Fruit fly (Drosophila melanogaster) whole organism, embryonic: ENCODE results near the gene CG14246.
A peak's percentile ranks its signal among the peaks of the same experiment; 100 is the strongest.

ENCODE experiments used
- Ada2b ChIP-seq: fragments of 200-800 bp; sonication (Bioruptor generic); IDR thresholded peaks from 2 replicates; pipeline ENCODE4 v1.3.6; 2022; ENCODE audit warnings: missing biosample characterization, missing genetic modification characterization
- CG10209 ChIP-seq: fragments of 200-800 bp; sonication (Bioruptor generic); optimal IDR thresholded peaks from 3 replicates; lab custom pipeline; 2017; ENCODE audit warnings: missing biosample characterization, mild to moderate bottlenecking, missing genetic modification characterization, missing genetic modification reagents
- CG10267 ChIP-seq: fragments of 200-800 bp; sonication (Bioruptor generic); optimal IDR thresholded peaks from 2 replicates; lab custom pipeline; 2018; ENCODE audit warnings: missing biosample characterization, mild to moderate bottlenecking, missing genetic modification characterization, moderate library complexity
- CG10543 ChIP-seq: fragments of 200-800 bp; sonication (Bioruptor generic); optimal IDR thresholded peaks from 3 replicates; lab custom pipeline; 2017; ENCODE audit warnings: missing biosample characterization, mild to moderate bottlenecking, missing genetic modification characterization, moderate library complexity
- CG14014 ChIP-seq: fragments of 200-800 bp; sonication (Bioruptor generic); IDR thresholded peaks from 2 replicates; pipeline ENCODE4 v1.3.6; 2022; ENCODE audit warnings: missing biosample characterization, missing genetic modification characterization
- CG15073 ChIP-seq: fragments of 200-800 bp; sonication (Bioruptor generic); optimal IDR thresholded peaks from 2 replicates; lab custom pipeline; 2016; ENCODE audit warnings: missing biosample characterization, missing genetic modification characterization
- CG16863 ChIP-seq: fragments of 200-800 bp; sonication (Bioruptor generic); optimal IDR thresholded peaks from 3 replicates; lab custom pipeline; 2016; ENCODE audit warnings: missing biosample characterization, missing genetic modification characterization
- CG17359 ChIP-seq: fragments of 200-800 bp; sonication (Bioruptor generic); optimal IDR thresholded peaks from 3 replicates; lab custom pipeline; 2018; ENCODE audit warnings: missing biosample characterization, mild to moderate bottlenecking, missing genetic modification characterization, moderate library complexity
- CG17829 ChIP-seq: fragments of 200-800 bp; optimal IDR thresholded peaks from 2 replicates; lab custom pipeline; 2019; ENCODE audit warnings: missing biosample characterization, mild to moderate bottlenecking, missing genetic modification characterization, moderate library complexity
- CG18599 ChIP-seq: fragments of 200-800 bp; sonication (Bioruptor generic); optimal IDR thresholded peaks from 3 replicates; lab custom pipeline; 2017; ENCODE audit warnings: missing biosample characterization, missing genetic modification characterization, mild to moderate bottlenecking, moderate library complexity, missing genetic modification reagents
- CG2712 ChIP-seq: fragments of 200-800 bp; optimal IDR thresholded peaks from 3 replicates; lab custom pipeline; 2019; ENCODE audit warnings: missing biosample characterization, mild to moderate bottlenecking, missing genetic modification characterization, moderate library complexity
- CG30020 ChIP-seq: fragments of 200-800 bp; optimal IDR thresholded peaks from 2 replicates; lab custom pipeline; 2019; ENCODE audit warnings: missing biosample characterization, mild to moderate bottlenecking, missing genetic modification characterization, moderate library complexity
- CG34224 ChIP-seq: fragments of 200-800 bp; sonication (Bioruptor generic); IDR thresholded peaks from 3 replicates; pipeline ENCODE4 v1.3.6; 2022; ENCODE audit warnings: missing biosample characterization, missing genetic modification characterization; ENCODE audit not compliant: partially characterized antibody
- CG34422 ChIP-seq: fragments of 200-800 bp; sonication (Bioruptor generic); IDR thresholded peaks from 3 replicates; pipeline ENCODE4 v1.3.6; 2022; ENCODE audit warnings: missing biosample characterization, missing genetic modification characterization
- CG4404 ChIP-seq: fragments of 200-800 bp; sonication (Bioruptor generic); IDR thresholded peaks from 2 replicates; pipeline ENCODE4 v1.3.6; 2022; ENCODE audit warnings: missing biosample characterization, missing genetic modification characterization
- CG5953 ChIP-seq: fragments of 200-800 bp; sonication (Bioruptor generic); IDR thresholded peaks from 2 replicates; pipeline ENCODE4 v1.3.6; 2022; ENCODE audit warnings: missing biosample characterization, missing genetic modification characterization
- CG7839 ChIP-seq: fragments of 200-800 bp; sonication (Bioruptor generic); optimal IDR thresholded peaks from 3 replicates; lab custom pipeline; 2018; ENCODE audit warnings: missing biosample characterization, mild to moderate bottlenecking, missing genetic modification characterization, moderate library complexity
- CG8944 ChIP-seq: fragments of 200-800 bp; sonication (Bioruptor generic); optimal IDR thresholded peaks from 3 replicates; lab custom pipeline; 2016; ENCODE audit warnings: missing biosample characterization, missing genetic modification characterization
- Dek ChIP-seq: fragments of 200-800 bp; sonication (Bioruptor generic); optimal IDR thresholded peaks from 3 replicates; lab custom pipeline; 2019; ENCODE audit warnings: missing biosample characterization, mild to moderate bottlenecking, missing genetic modification characterization, moderate library complexity
- Fer2 ChIP-seq: fragments of 200-800 bp; sonication (Bioruptor generic); optimal IDR thresholded peaks from 2 replicates; lab custom pipeline; 2018; ENCODE audit warnings: missing biosample characterization, mild to moderate bottlenecking, missing genetic modification characterization, moderate library complexity
- H15 ChIP-seq: fragments of 200-800 bp; sonication (Bioruptor generic); IDR thresholded peaks from 3 replicates; pipeline ENCODE4 v1.3.6; 2022; ENCODE audit warnings: missing biosample characterization, missing genetic modification characterization
- HLH4C ChIP-seq: fragments of 200-800 bp; sonication (Bioruptor generic); IDR thresholded peaks from 3 replicates; pipeline ENCODE4 v1.3.6; 2022; ENCODE audit warnings: missing biosample characterization, missing genetic modification characterization; ENCODE audit not compliant: partially characterized antibody
- HmgD ChIP-seq: fragments of 200-800 bp; sonication (Bioruptor generic); optimal IDR thresholded peaks from 3 replicates; lab custom pipeline; 2016; ENCODE audit warnings: missing biosample characterization, missing genetic modification characterization
- Hr78 ChIP-seq, 2 experiments: fragments of 200-800 bp in 1 of 2; fragments of >200 bp in 1 of 2; sonication (Bioruptor generic) in 1 of 2; optimal IDR thresholded peaks; 2 replicates each; lab custom pipeline; 2017 to 2019; ENCODE audit warnings: missing biosample characterization in 2 of 2, missing genetic modification characterization in 2 of 2, mild to moderate bottlenecking in 1 of 2, moderate library complexity in 1 of 2
- Mad ChIP-seq: fragments of 200-800 bp; sonication (Bioruptor generic); optimal IDR thresholded peaks from 2 replicates; lab custom pipeline; 2016; ENCODE audit warnings: missing biosample characterization, missing genetic modification characterization
- Med ChIP-seq: fragments of 200-800 bp; sonication (Bioruptor generic); peaks from one replicate; lab custom pipeline; 2016; ENCODE audit warnings: missing biosample characterization, missing genetic modification characterization, mild to moderate bottlenecking, inconsistent platforms, moderate library complexity
- Rfx ChIP-seq: fragments of 200-800 bp; sonication (Bioruptor generic); IDR thresholded peaks from 2 replicates; pipeline ENCODE4 v1.3.6; 2022; ENCODE audit warnings: missing biosample characterization, missing genetic modification characterization
- Scr ChIP-seq: fragments of 200-800 bp; sonication (Bioruptor generic); IDR thresholded peaks from 2 replicates; pipeline ENCODE4 v1.3.6; 2022; ENCODE audit warnings: missing biosample characterization, missing genetic modification characterization; ENCODE audit not compliant: partially characterized antibody
- Xbp1 ChIP-seq: fragments of 200-800 bp; sonication (Bioruptor generic); optimal IDR thresholded peaks from 3 replicates; lab custom pipeline; 2016; ENCODE audit warnings: missing biosample characterization, mild to moderate bottlenecking, missing genetic modification characterization
- ase ChIP-seq: fragments of 200-800 bp; sonication (Bioruptor generic); IDR thresholded peaks from 3 replicates; pipeline ENCODE4 v1.3.6; 2022; ENCODE audit warnings: missing biosample characterization, missing genetic modification characterization
- az2 ChIP-seq: fragments of 200-800 bp; sonication (Bioruptor generic); optimal IDR thresholded peaks from 3 replicates; lab custom pipeline; 2016; ENCODE audit warnings: missing biosample characterization, missing genetic modification characterization
- cato ChIP-seq: fragments of 200-800 bp; sonication (Bioruptor generic); optimal IDR thresholded peaks from 2 replicates; lab custom pipeline; 2016; ENCODE audit warnings: missing biosample characterization, missing genetic modification characterization, borderline replicate concordance
- caup ChIP-seq: fragments of 200-800 bp; sonication (Bioruptor generic); optimal IDR thresholded peaks from 3 replicates; lab custom pipeline; 2017; ENCODE audit warnings: missing biosample characterization, mild to moderate bottlenecking, missing genetic modification characterization, moderate library complexity; ENCODE audit not compliant: severe bottlenecking
- dmrt99B ChIP-seq: fragments of 200-800 bp; sonication (Bioruptor generic); optimal IDR thresholded peaks from 2 replicates; lab custom pipeline; 2018; ENCODE audit warnings: missing biosample characterization, mild to moderate bottlenecking, missing genetic modification characterization, moderate library complexity
- fd3F ChIP-seq: fragments of 200-800 bp; sonication (Bioruptor generic); optimal IDR thresholded peaks from 2 replicates; lab custom pipeline; 2018; ENCODE audit warnings: missing biosample characterization, mild to moderate bottlenecking, missing genetic modification characterization, moderate library complexity
- gem ChIP-seq: fragments of 200-800 bp; sonication (Bioruptor generic); optimal IDR thresholded peaks from 2 replicates; lab custom pipeline; 2019; ENCODE audit warnings: missing biosample characterization, mild to moderate bottlenecking, missing genetic modification characterization, moderate library complexity
- grau ChIP-seq: fragments of 200-800 bp; optimal IDR thresholded peaks from 3 replicates; lab custom pipeline; 2019; ENCODE audit warnings: missing biosample characterization, mild to moderate bottlenecking, missing genetic modification characterization, moderate library complexity
- gt ChIP-seq: fragments of 200-800 bp; sonication (Bioruptor generic); IDR thresholded peaks from 2 replicates; pipeline ENCODE4 v1.3.6; 2022; ENCODE audit warnings: missing biosample characterization, missing genetic modification characterization
- hth ChIP-seq: fragments of >200 bp; optimal IDR thresholded peaks from 2 replicates; lab custom pipeline; 2017; ENCODE audit warnings: inconsistent platforms
- ind ChIP-seq: fragments of 200-800 bp; sonication (Bioruptor generic); optimal IDR thresholded peaks from 3 replicates; lab custom pipeline; 2016; ENCODE audit warnings: missing biosample characterization, missing genetic modification characterization
- knrl ChIP-seq: fragments of 200-800 bp; sonication (Bioruptor generic); IDR thresholded peaks from 3 replicates; pipeline ENCODE4 v1.3.6; 2022; ENCODE audit warnings: missing biosample characterization, missing genetic modification characterization; ENCODE audit not compliant: partially characterized antibody
- lilli ChIP-seq: fragments of 200-800 bp; sonication (Bioruptor generic); optimal IDR thresholded peaks from 3 replicates; lab custom pipeline; 2016; ENCODE audit warnings: missing biosample characterization, missing genetic modification characterization
- nerfin-2 ChIP-seq: fragments of 200-800 bp; sonication (Bioruptor generic); IDR thresholded peaks from 2 replicates; pipeline ENCODE4 v1.3.6; 2022; ENCODE audit warnings: missing biosample characterization, missing genetic modification characterization; ENCODE audit not compliant: partially characterized antibody
- pan ChIP-seq, 4 experiments: fragments of >200 bp in 3 of 4; fragments of 200-800 bp in 1 of 4; sonication (Bioruptor generic) in 1 of 4; optimal IDR thresholded peaks in 3 of 4; IDR thresholded peaks in 1 of 4; 2 replicates each; pipeline versions ENCODE4 v1.3.6 to Lab custom; 2017 to 2022; ENCODE audit warnings: missing biosample characterization in 2 of 4, missing genetic modification characterization in 2 of 4, mixed read lengths in 1 of 4
- sob ChIP-seq: fragments of 200-800 bp; sonication (Bioruptor generic); IDR thresholded peaks from 2 replicates; pipeline ENCODE4 v1.3.6; 2022; ENCODE audit warnings: missing biosample characterization, missing genetic modification characterization
- sug ChIP-seq: fragments of 200-800 bp; optimal IDR thresholded peaks from 2 replicates; lab custom pipeline; 2019; ENCODE audit warnings: missing biosample characterization, mild to moderate bottlenecking, missing genetic modification characterization, moderate library complexity
- twi ChIP-seq: fragments of 200-800 bp; optimal IDR thresholded peaks from 2 replicates; lab custom pipeline; 2019; ENCODE audit warnings: missing biosample characterization, mild to moderate bottlenecking, missing genetic modification characterization, moderate library complexity
- zen2 ChIP-seq: fragments of 200-800 bp; sonication (Bioruptor generic); IDR thresholded peaks from 3 replicates; pipeline ENCODE4 v1.3.6; 2022; ENCODE audit warnings: missing biosample characterization, missing genetic modification characterization; ENCODE audit not compliant: partially characterized antibody
- zf30C ChIP-seq: fragments of 200-800 bp; sonication (Bioruptor generic); optimal IDR thresholded peaks from 3 replicates; lab custom pipeline; 2018; ENCODE audit warnings: missing biosample characterization, mild to moderate bottlenecking, missing genetic modification characterization

CG14246 gene

dm6 chr3R:26717295-26717694 is 9.8 kb upstream of the CG14246 start, which contains the start of gene CG6425 (continued):
- TF ChIP-seq nerfin-2 (GFP tag; lab: Robert Waterston, UW) (no peak), Dek (tag; lab: Kevin White, UChicago) (peak; percentile 8), knrl (GFP tag; lab: Robert Waterston, UW) (0 out of 3 replicates have a peak, but pooled peaks have one; percentile 30), CG10209 (no peak), Hr78 (GFP tag; optimal IDR thresholded peaks at IDR 0.05; lab: Kevin White, UChicago) (peak in 1 of 2 experiments; percentile 55), CG18599 (no peak), az2 (GFP tag; lab: Kevin White, UChicago) (peak; percentile 3), CG16863 (GFP tag; lab: Kevin White, UChicago) (no peak), gt (GFP tag; lab: Robert Waterston, UW) (no peak), zen2 (GFP tag; lab: Robert Waterston, UW) (no peak), hth (lab: Kevin White, UChicago) (no peak), Mad (no peak), CG7839 (tag; lab: Kevin White, UChicago) (peak; percentile 15), lilli (GFP tag; lab: Kevin White, UChicago) (peak; percentile 38), CG30020 (tag; lab: Kevin White, UChicago) (peak; percentile 89), HLH4C (no peak), ase (GFP tag; lab: Robert Waterston, UW) (0 out of 3 replicates have a peak, but pooled peaks have one; percentile 7), CG17829 (tag; lab: Kevin White, UChicago) (no peak), CG5953 (peak; percentile 38; the same call in 1 of the 2 replicates), gem (tag; lab: Kevin White, UChicago) (no peak), Fer2 (tag; lab: Kevin White, UChicago) (peak; percentile 14), Rfx (GFP tag; lab: Robert Waterston, UW) (peak; percentile 45; the same call in 1 of the 2 replicates), CG2712 (tag; lab: Kevin White, UChicago) (peak; percentile 42), dmrt99B (tag; lab: Kevin White, UChicago) (no peak), fd3F (GFP tag; lab: Kevin White, UChicago) (no peak), CG4404 (GFP tag; lab: Robert Waterston, UW) (0 out of 2 replicates have a peak, but pooled peaks have one; percentile 13), cato (GFP tag; lab: Kevin White, UChicago) (no peak), CG8944 (GFP tag; lab: Kevin White, UChicago) (no peak), CG17359 (tag; lab: Kevin White, UChicago) (no peak), caup (GFP tag; lab: Kevin White, UChicago) (no peak), zf30C (GFP tag; lab: Kevin White, UChicago) (peak; percentile 25), CG14014 (GFP tag; lab: Robert Waterston, UW) (0 out of 2 replicates have a peak, but pooled peaks have one; percentile 36), H15 (GFP tag; lab: Robert Waterston, UW) (no peak), grau (tag; lab: Kevin White, UChicago) (peak; percentile 38), Ada2b (GFP tag; lab: Robert Waterston, UW) (peak; percentile 30; the same call in 1 of the 2 replicates), pan (optimal IDR thresholded peaks at IDR 0.05; lab: Kevin White, UChicago) (no peak), pan (GFP tag; optimal IDR thresholded peaks at IDR 0.05 in 1 of 2, IDR thresholded peaks at IDR 0.05 in 1 of 2) (peak in 1 of 2 experiments; percentile 34), Scr (GFP tag; lab: Robert Waterston, UW) (no peak), sug (tag; lab: Kevin White, UChicago) (peak; percentile 26), CG15073 (GFP tag; lab: Kevin White, UChicago) (no peak), Med (GFP tag; lab: Kevin White, UChicago) (peak; percentile 72), Xbp1 (GFP tag; lab: Kevin White, UChicago) (peak; percentile 22), CG34224 (GFP tag; lab: Robert Waterston, UW) (no peak), CG34422 (GFP tag; lab: Robert Waterston, UW) (no peak), HmgD (GFP tag; lab: Kevin White, UChicago) (no peak), CG10543 (GFP tag; lab: Kevin White, UChicago) (no peak), ind (GFP tag; lab: Kevin White, UChicago) (peak; percentile 13), twi (no peak), CG10267 (tag; lab: Kevin White, UChicago) (peak; percentile 16), sob (GFP tag; lab: Robert Waterston, UW) (no peak)
